In the genomic region with DNA sequence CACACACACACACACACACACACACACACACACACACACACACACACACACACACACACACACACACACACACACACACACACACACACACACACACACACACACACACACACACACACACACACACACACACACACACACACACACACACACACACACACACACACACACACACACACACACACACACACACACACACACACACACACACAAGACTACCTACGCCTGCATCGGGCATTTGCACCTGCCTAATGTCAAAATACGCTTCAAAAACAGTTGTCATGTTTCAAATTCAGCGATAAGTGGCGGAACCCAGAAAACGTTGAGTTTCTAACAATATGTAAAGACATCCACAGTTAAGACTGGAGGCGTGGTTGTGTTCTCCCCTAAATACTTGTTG, we compare ENCODE assay signal across 4 worm cellular contexts.
A peak's percentile ranks its signal among the peaks of the same experiment; 100 is the strongest.
TF ChIP-seq lines count a peak whose summit lies in the region.

No protein-coding gene starts in this region.

TF ChIP-seq in whole organism, early embryonic, 17 proteins besides CTCF, POLR2A, EP300 and RAD21:
- TF ChIP-seq hmbx-1 (tag; optimal IDR thresholded peaks at IDR 0.05; lab: Kevin White, UChicago) (peak; percentile 30), B0310.2 (tag; optimal IDR thresholded peaks at IDR 0.05; lab: Kevin White, UChicago) (peak; percentile 10)

TF ChIP-seq in whole organism, late embryonic, 69 proteins besides CTCF, POLR2A, EP300 and RAD21:
- TF ChIP-seq pat-9 (tag; optimal IDR thresholded peaks at IDR 0.05; lab: Kevin White, UChicago), result peak; percentile 50
- peak; percentile 33 for TF ChIP-seq lin-11 (tag; optimal IDR thresholded peaks at IDR 0.05; lab: Kevin White, UChicago)
- peak; percentile 51 for TF ChIP-seq ceh-6 (GFP tag; optimal IDR thresholded peaks at IDR 0.05; lab: Kevin White, UChicago)
- peak; percentile 29 for TF ChIP-seq gmeb-2 (tag; optimal IDR thresholded peaks at IDR 0.05; lab: Kevin White, UChicago)
- peak; percentile 51 for TF ChIP-seq ceh-19 (GFP tag; optimal IDR thresholded peaks at IDR 0.05; lab: Kevin White, UChicago)

TF ChIP-seq in whole organism, mixed stage, embryonic, 35 proteins besides CTCF, POLR2A, EP300 and RAD21:
- peak; percentile 31 for TF ChIP-seq ceh-83 (GFP tag; optimal IDR thresholded peaks at IDR 0.05; lab: Kevin White, UChicago)
- TF ChIP-seq sem-2 (GFP tag; optimal IDR thresholded peaks at IDR 0.05; lab: Kevin White, UChicago), result peak; percentile 46
- TF ChIP-seq ceh-43 (GFP tag; optimal IDR thresholded peaks at IDR 0.05; lab: Kevin White, UChicago), result peak; percentile 5
- TF ChIP-seq tbx-8 (GFP tag; optimal IDR thresholded peaks at IDR 0.05; lab: Kevin White, UChicago), result peak; percentile 11
- TF ChIP-seq drap-1 (GFP tag; optimal IDR thresholded peaks at IDR 0.05; lab: Kevin White, UChicago), result peak; percentile 50
- peak; percentile 58 for TF ChIP-seq cnd-1 (tag; optimal IDR thresholded peaks at IDR 0.05; lab: Kevin White, UChicago)

TF ChIP-seq in whole organism, young adult, 124 proteins besides CTCF, POLR2A, EP300 and RAD21:
- TF ChIP-seq ceh-27 (GFP tag; optimal IDR thresholded peaks at IDR 0.05; lab: Kevin White, UChicago) (peak; percentile 10), egrh-3 (GFP tag; IDR thresholded peaks at IDR 0.05; lab: Robert Waterston, UW) (peak; percentile 76; the same call in 1 of the 2 replicates)
